Fruit fly (Drosophila melanogaster) S2 (cell line): ENCODE measurements around the gene CG3176.

Source experiments
- CG8478 ChIP-seq: fragments of >200 bp; optimal IDR thresholded peaks from 2 replicates; lab custom pipeline; 2018
- CTCF ChIP-seq, 2 experiments: fragments of >200 bp; optimal IDR thresholded peaks; 2 replicates each; lab custom pipeline; 2018

CG3176 gene

dm6 chrX:518858-519257, 37.2 kb downstream of the CG3176 start:
- TF ChIP-seq CTCF (optimal IDR thresholded peaks at IDR 0.05; lab: Kevin White, UChicago) (no peak), CG8478 (lab: Kevin White, UChicago) (no peak)

dm6 chrX:520215-520861, 38.7 kb downstream of the CG3176 start:
- TF ChIP-seq CG8478 (lab: Kevin White, UChicago) (no peak), CTCF (optimal IDR thresholded peaks at IDR 0.05; lab: Kevin White, UChicago) (no peak)

dm6 chrX:521683-522082, 40.0 kb downstream of the CG3176 start:
- TF ChIP-seq CG8478 (lab: Kevin White, UChicago) (no peak), CTCF (optimal IDR thresholded peaks at IDR 0.05; lab: Kevin White, UChicago) (no peak)

dm6 chrX:522357-523043, 40.8 kb downstream of the CG3176 start:
- no peak for TF ChIP-seq CG8478 (lab: Kevin White, UChicago)
- no peak for TF ChIP-seq CTCF (optimal IDR thresholded peaks at IDR 0.05; lab: Kevin White, UChicago)

dm6 chrX:523179-523851, 41.7 kb downstream of the CG3176 start, which contains the start of gene elav:
elav (minus strand) TSS chrX:523226.
- TF ChIP-seq CTCF (optimal IDR thresholded peaks at IDR 0.05; lab: Kevin White, UChicago) (no peak), CG8478 (lab: Kevin White, UChicago) (no peak)

- no peak for TF ChIP-seq CG8478 (lab: Kevin White, UChicago)
- no peak for TF ChIP-seq CTCF (optimal IDR thresholded peaks at IDR 0.05; lab: Kevin White, UChicago)
These were observed 42.7 kb downstream of the CG3176 start for dm6 chrX:524331-524730.

dm6 chrX:525610-526009, 43.9 kb downstream of the CG3176 start:
- TF ChIP-seq CTCF (optimal IDR thresholded peaks at IDR 0.05; lab: Kevin White, UChicago) = no peak
- no peak for TF ChIP-seq CG8478 (lab: Kevin White, UChicago)

- TF ChIP-seq CTCF (optimal IDR thresholded peaks at IDR 0.05; lab: Kevin White, UChicago) = no peak
- TF ChIP-seq CG8478 (lab: Kevin White, UChicago) = no peak
These were observed 44.9 kb downstream of the CG3176 start for dm6 chrX:526479-527071.

- TF ChIP-seq CG8478 (lab: Kevin White, UChicago) (no peak), CTCF (optimal IDR thresholded peaks at IDR 0.05; lab: Kevin White, UChicago) (peak; percentile 87 to 95)
These were observed 48.3 kb downstream of the CG3176 start, which contains the start of the genes CG4293 and Appl for dm6 chrX:529724-530603. CG4293 (minus strand) TSS chrX:530291. Appl (plus strand) TSS chrX:530501.
